Fruit fly (Drosophila melanogaster) whole organism, embryonic: ENCODE measurements around the gene CG10470.
A peak's percentile ranks its signal among the peaks of the same experiment; 100 is the strongest.

Experiments used
- Atf3 ChIP-seq: fragments of 200-800 bp; sonication (Bioruptor generic); optimal IDR thresholded peaks from 3 replicates; lab custom pipeline; 2016; ENCODE audit warnings: missing biosample characterization, missing genetic modification characterization
- BEAF-32 ChIP-seq: fragments of 200-800 bp; sonication (Bioruptor generic); optimal IDR thresholded peaks from 3 replicates; lab custom pipeline; 2017; ENCODE audit warnings: missing biosample characterization, missing genetic modification characterization, mild to moderate bottlenecking, moderate library complexity, missing genetic modification reagents
- Bdp1 ChIP-seq: fragments of 200-800 bp; sonication (Bioruptor generic); optimal IDR thresholded peaks from 3 replicates; lab custom pipeline; 2016; ENCODE audit warnings: missing biosample characterization, missing genetic modification characterization
- CG1024 ChIP-seq: fragments of 200-800 bp; sonication (Bioruptor generic); IDR thresholded peaks from 2 replicates; pipeline ENCODE4 v1.3.6; 2022; ENCODE audit warnings: missing biosample characterization, missing genetic modification characterization
- CG10543 ChIP-seq: fragments of 200-800 bp; sonication (Bioruptor generic); optimal IDR thresholded peaks from 3 replicates; lab custom pipeline; 2017; ENCODE audit warnings: missing biosample characterization, mild to moderate bottlenecking, missing genetic modification characterization, moderate library complexity
- CG11247 ChIP-seq: fragments of 200-800 bp; sonication (Bioruptor generic); IDR thresholded peaks from 2 replicates; pipeline ENCODE4 v1.3.6; 2022; ENCODE audit warnings: missing biosample characterization, missing genetic modification characterization
- CG11504 ChIP-seq: fragments of 200-800 bp; sonication (Bioruptor generic); optimal IDR thresholded peaks from 3 replicates; lab custom pipeline; 2019; ENCODE audit warnings: missing biosample characterization, mild to moderate bottlenecking, missing genetic modification characterization, moderate library complexity
- CG13894 ChIP-seq: fragments of 200-800 bp; sonication (Bioruptor generic); optimal IDR thresholded peaks from 3 replicates; lab custom pipeline; 2018; ENCODE audit warnings: missing biosample characterization, mild to moderate bottlenecking, missing genetic modification characterization, moderate library complexity
- CG1602 ChIP-seq: fragments of 200-800 bp; sonication (Bioruptor generic); optimal IDR thresholded peaks from 3 replicates; lab custom pipeline; 2016; ENCODE audit warnings: missing biosample characterization, missing genetic modification characterization
- CG16815 ChIP-seq: fragments of 200-800 bp; sonication (Bioruptor generic); optimal IDR thresholded peaks from 3 replicates; lab custom pipeline; 2017; ENCODE audit warnings: missing biosample characterization, mild to moderate bottlenecking, missing genetic modification characterization
- CG17359 ChIP-seq: fragments of 200-800 bp; sonication (Bioruptor generic); optimal IDR thresholded peaks from 3 replicates; lab custom pipeline; 2018; ENCODE audit warnings: missing biosample characterization, mild to moderate bottlenecking, missing genetic modification characterization, moderate library complexity
- CG18011 ChIP-seq: fragments of 200-800 bp; sonication (Bioruptor generic); optimal IDR thresholded peaks from 2 replicates; lab custom pipeline; 2017; ENCODE audit warnings: missing biosample characterization, missing genetic modification characterization, mild to moderate bottlenecking, moderate library complexity, missing genotype
- CG1832 ChIP-seq: fragments of 200-800 bp; sonication (Bioruptor generic); optimal IDR thresholded peaks from 2 replicates; lab custom pipeline; 2017; ENCODE audit warnings: missing biosample characterization, mild to moderate bottlenecking, missing genetic modification characterization, inconsistent platforms
- CG33213 ChIP-seq: fragments of 200-800 bp; sonication (Bioruptor generic); optimal IDR thresholded peaks from 3 replicates; lab custom pipeline; 2016; ENCODE audit warnings: missing biosample characterization, missing genetic modification characterization
- CG3407 ChIP-seq: fragments of 200-800 bp; sonication (Bioruptor generic); optimal IDR thresholded peaks from 2 replicates; lab custom pipeline; 2018; ENCODE audit warnings: missing biosample characterization, mild to moderate bottlenecking, missing genetic modification characterization
- CG4360 ChIP-seq: fragments of 200-800 bp; sonication (Bioruptor generic); IDR thresholded peaks from 2 replicates; pipeline ENCODE4 v1.3.6; 2022; ENCODE audit warnings: missing biosample characterization, missing genetic modification characterization
- CG4820 ChIP-seq: fragments of 200-800 bp; sonication (Bioruptor generic); optimal IDR thresholded peaks from 3 replicates; lab custom pipeline; 2016; ENCODE audit warnings: missing biosample characterization, missing genetic modification characterization
- CG6175 ChIP-seq: fragments of 200-800 bp; sonication (Bioruptor generic); IDR thresholded peaks from 3 replicates; pipeline ENCODE4 v1.3.6; 2022; ENCODE audit warnings: missing biosample characterization, missing genetic modification characterization
- CG7839 ChIP-seq: fragments of 200-800 bp; sonication (Bioruptor generic); optimal IDR thresholded peaks from 3 replicates; lab custom pipeline; 2018; ENCODE audit warnings: missing biosample characterization, mild to moderate bottlenecking, missing genetic modification characterization, moderate library complexity
- CG7963 ChIP-seq: fragments of 200-800 bp; sonication (Bioruptor generic); IDR thresholded peaks from 3 replicates; pipeline ENCODE4 v1.3.6; 2022; ENCODE audit warnings: missing biosample characterization, missing genetic modification characterization; ENCODE audit not compliant: partially characterized antibody
- CG7987 ChIP-seq: fragments of 200-800 bp; sonication (Bioruptor generic); optimal IDR thresholded peaks from 2 replicates; lab custom pipeline; 2018; ENCODE audit warnings: missing biosample characterization, mild to moderate bottlenecking, missing genetic modification characterization, moderate library complexity
- CG9817 ChIP-seq: fragments of 200-800 bp; sonication (Bioruptor generic); optimal IDR thresholded peaks from 2 replicates; lab custom pipeline; 2018; ENCODE audit warnings: missing biosample characterization, mild to moderate bottlenecking, missing genetic modification characterization, moderate library complexity
- Dip3 ChIP-seq: fragments of 200-800 bp; sonication (Bioruptor generic); optimal IDR thresholded peaks from 3 replicates; lab custom pipeline; 2016; ENCODE audit warnings: missing biosample characterization, missing genetic modification characterization
- Doc2 ChIP-seq: fragments of 200-800 bp; sonication (Bioruptor generic); IDR thresholded peaks from 2 replicates; pipeline ENCODE4 v1.3.6; 2022; ENCODE audit warnings: missing biosample characterization, missing genetic modification characterization
- Ets97D ChIP-seq: fragments of 200-800 bp; sonication (Bioruptor generic); optimal IDR thresholded peaks from 3 replicates; lab custom pipeline; 2016; ENCODE audit warnings: missing biosample characterization, missing genetic modification characterization
- Fer1 ChIP-seq: fragments of 200-800 bp; sonication (Bioruptor generic); optimal IDR thresholded peaks from 2 replicates; lab custom pipeline; 2017; ENCODE audit warnings: missing biosample characterization, mild to moderate bottlenecking, missing genetic modification characterization
- HLH4C ChIP-seq: fragments of 200-800 bp; sonication (Bioruptor generic); IDR thresholded peaks from 3 replicates; pipeline ENCODE4 v1.3.6; 2022; ENCODE audit warnings: missing biosample characterization, missing genetic modification characterization; ENCODE audit not compliant: partially characterized antibody
- Hey ChIP-seq: fragments of 200-800 bp; sonication (Bioruptor generic); optimal IDR thresholded peaks from 3 replicates; lab custom pipeline; 2018; ENCODE audit warnings: missing biosample characterization, mild to moderate bottlenecking, missing genetic modification characterization
- HmgZ ChIP-seq: fragments of 200-800 bp; sonication (Bioruptor generic); optimal IDR thresholded peaks from 2 replicates; lab custom pipeline; 2018; ENCODE audit warnings: missing biosample characterization, mild to moderate bottlenecking, missing genetic modification characterization
- Hr39 ChIP-seq: fragments of >200 bp; optimal IDR thresholded peaks from 2 replicates; lab custom pipeline; 2017
- Jarid2 ChIP-seq: fragments of 200-800 bp; sonication (Bioruptor generic); optimal IDR thresholded peaks from 3 replicates; lab custom pipeline; 2017; ENCODE audit warnings: mild to moderate bottlenecking, missing biosample characterization, missing genetic modification reagents, missing genetic modification characterization
- Max ChIP-seq: fragments of 200-800 bp; sonication (Bioruptor generic); optimal IDR thresholded peaks from 2 replicates; lab custom pipeline; 2016; ENCODE audit warnings: missing biosample characterization, mild to moderate bottlenecking, missing genetic modification characterization
- Meics ChIP-seq: fragments of 200-800 bp; sonication (Bioruptor generic); optimal IDR thresholded peaks from 2 replicates; lab custom pipeline; 2017; ENCODE audit warnings: missing biosample characterization, mild to moderate bottlenecking, missing genetic modification characterization
- Myb ChIP-seq: fragments of 200-800 bp; sonication (Bioruptor generic); optimal IDR thresholded peaks from 2 replicates; lab custom pipeline; 2016; ENCODE audit warnings: missing biosample characterization, missing genetic modification characterization
- Oaz ChIP-seq: fragments of 200-800 bp; sonication (Bioruptor generic); IDR thresholded peaks from 2 replicates; pipeline ENCODE4 v1.3.6; 2022; ENCODE audit warnings: missing biosample characterization, missing genetic modification characterization
- Sox100B ChIP-seq: fragments of 200-800 bp; sonication (Bioruptor generic); optimal IDR thresholded peaks from 3 replicates; lab custom pipeline; 2018; ENCODE audit warnings: missing biosample characterization, mild to moderate bottlenecking, missing genetic modification characterization
- Xrp1 ChIP-seq: fragments of 200-800 bp; sonication (Bioruptor generic); IDR thresholded peaks from 2 replicates; pipeline ENCODE4 v1.3.6; 2022; ENCODE audit warnings: missing biosample characterization, missing genetic modification characterization
- cg ChIP-seq: fragments of 200-800 bp; sonication (Bioruptor generic); optimal IDR thresholded peaks from 3 replicates; lab custom pipeline; 2019; ENCODE audit warnings: missing biosample characterization, mild to moderate bottlenecking, missing genetic modification characterization, moderate library complexity
- chif ChIP-seq, 2 experiments: fragments of 200-800 bp; sonication (Bioruptor generic); optimal IDR thresholded peaks; 3 replicates each; lab custom pipeline; 2016; ENCODE audit warnings: missing biosample characterization in 2 of 2, missing genetic modification characterization in 2 of 2
- chn ChIP-seq: fragments of 200-800 bp; sonication (Bioruptor generic); optimal IDR thresholded peaks from 2 replicates; lab custom pipeline; 2016; ENCODE audit warnings: missing biosample characterization, missing genetic modification characterization
- crol ChIP-seq: fragments of 200-800 bp; sonication (Bioruptor generic); IDR thresholded peaks from 2 replicates; pipeline ENCODE4 v1.3.6; 2022; ENCODE audit warnings: missing biosample characterization, missing genetic modification characterization
- dpn ChIP-seq, 2 experiments: fragments of 200-800 bp; sonication (Bioruptor generic); optimal IDR thresholded peaks; 3 replicates each; lab custom pipeline; 2016; ENCODE audit warnings: missing biosample characterization in 2 of 2, missing genetic modification characterization in 2 of 2
- en ChIP-seq: fragments of 200-800 bp; sonication (Bioruptor generic); optimal IDR thresholded peaks from 2 replicates; lab custom pipeline; 2016; ENCODE audit warnings: missing biosample characterization, missing genetic modification characterization
- eyg ChIP-seq: fragments of 200-800 bp; sonication (Bioruptor generic); optimal IDR thresholded peaks from 3 replicates; lab custom pipeline; 2016; ENCODE audit warnings: missing biosample characterization, missing genetic modification characterization
- fd64A ChIP-seq: fragments of 200-800 bp; sonication (Bioruptor generic); optimal IDR thresholded peaks from 3 replicates; lab custom pipeline; 2018; ENCODE audit warnings: missing biosample characterization, mild to moderate bottlenecking, missing genetic modification characterization
- ind ChIP-seq: fragments of 200-800 bp; sonication (Bioruptor generic); optimal IDR thresholded peaks from 3 replicates; lab custom pipeline; 2016; ENCODE audit warnings: missing biosample characterization, missing genetic modification characterization
- seq ChIP-seq: fragments of 200-800 bp; sonication (Bioruptor generic); IDR thresholded peaks from 2 replicates; pipeline ENCODE4 v1.3.6; 2022; ENCODE audit warnings: missing biosample characterization, missing genetic modification characterization
- tna ChIP-seq: fragments of 200-800 bp; sonication (Bioruptor generic); IDR thresholded peaks from 2 replicates; pipeline ENCODE4 v1.3.6; 2022; ENCODE audit warnings: missing biosample characterization, missing genetic modification characterization; ENCODE audit not compliant: partially characterized antibody
- wor ChIP-seq: fragments of 200-800 bp; sonication (Bioruptor generic); IDR thresholded peaks from 2 replicates; pipeline ENCODE4 v1.3.6; 2022; ENCODE audit warnings: missing biosample characterization, missing genetic modification characterization

The CG10470 gene

dm6 chr2L:19021278-19022220 is 27.3 kb upstream of the CG10470 start (continued):
- TF ChIP-seq CG3407 (GFP tag; lab: Kevin White, UChicago) (peak; percentile 58), CG33213 (GFP tag; lab: Kevin White, UChicago) (no peak), Fer1 (GFP tag; lab: Kevin White, UChicago) (peak; percentile 89), eyg (no peak), CG11504 (peak; percentile 86), CG1602 (GFP tag; lab: Kevin White, UChicago) (peak; percentile 68), CG7839 (tag; lab: Kevin White, UChicago) (peak; percentile 85), CG4820 (GFP tag; lab: Kevin White, UChicago) (peak; percentile 61), seq (GFP tag; lab: Robert Waterston, UW) (peak; percentile 77), Meics (GFP tag; lab: Kevin White, UChicago) (peak; percentile 83), CG9817 (tag; lab: Kevin White, UChicago) (peak; percentile 75), CG18011 (GFP tag; lab: Kevin White, UChicago) (peak; percentile 50), Dip3 (GFP tag; lab: Kevin White, UChicago) (no peak), Xrp1 (GFP tag; lab: Robert Waterston, UW) (peak; percentile 79), dpn (GFP tag; optimal IDR thresholded peaks at IDR 0.05; lab: Kevin White, UChicago) (peak; percentile 4 to 72), en (GFP tag; lab: Kevin White, UChicago) (no peak), Doc2 (GFP tag; lab: Robert Waterston, UW) (no peak), tna (GFP tag; lab: Robert Waterston, UW) (no peak), chn (peak; percentile 49), cg (peak; percentile 31), HmgZ (tag; lab: Kevin White, UChicago) (peak; percentile 68), Max (GFP tag; lab: Kevin White, UChicago) (peak; percentile 60), CG10543 (GFP tag; lab: Kevin White, UChicago) (peak; percentile 96), CG1024 (GFP tag; lab: Robert Waterston, UW) (no peak), CG7987 (GFP tag; lab: Kevin White, UChicago) (peak; percentile 3), Hey (peak; percentile 89), crol (GFP tag; lab: Robert Waterston, UW) (peak; percentile 91), Jarid2 (GFP tag; lab: Kevin White, UChicago) (peak; percentile 41), CG4360 (GFP tag; lab: Robert Waterston, UW) (no peak), Oaz (GFP tag; lab: Robert Waterston, UW) (no peak), CG11247 (peak; percentile 66), Atf3 (GFP tag; lab: Kevin White, UChicago) (no peak), wor (GFP tag; lab: Robert Waterston, UW) (peak; percentile 69), chif (GFP tag; optimal IDR thresholded peaks at IDR 0.05; lab: Kevin White, UChicago) (peak; percentile 1 to 50), CG16815 (peak; percentile 51), CG17359 (tag; lab: Kevin White, UChicago) (peak; percentile 72), Sox100B (GFP tag; lab: Kevin White, UChicago) (peak; percentile 86), ind (GFP tag; lab: Kevin White, UChicago) (peak; percentile 57), Ets97D (GFP tag; lab: Kevin White, UChicago) (no peak), Bdp1 (peak; percentile 35), CG7963 (no peak), HLH4C (GFP tag; lab: Robert Waterston, UW) (no peak), Hr39 (lab: Kevin White, UChicago) (no peak), fd64A (peak; percentile 40), CG1832 (GFP tag; lab: Kevin White, UChicago) (no peak), BEAF-32 (no peak), Myb (peak; percentile 24), CG13894 (tag; lab: Kevin White, UChicago) (peak; percentile 55), CG6175 (GFP tag; lab: Robert Waterston, UW) (no peak)
